Worm (Caenorhabditis elegans): ENCODE measurements around the gene Y113G7A.14.
A peak's percentile ranks its signal among the peaks of the same experiment; 100 is the strongest.

Y113G7A.14 gene

ce11 chrV:20162290-20163104, 24.2 kb upstream of the Y113G7A.14 start (continued):
- TF ChIP-seq sup-37 (GFP tag; optimal IDR thresholded peaks at IDR 0.05) (no peak), mef-2 (tag; optimal IDR thresholded peaks at IDR 0.05) (no peak), alr-1 (tag; optimal IDR thresholded peaks at IDR 0.05; ENCODE audit: borderline replicate concordance) (no peak), nhr-20 (tag; optimal IDR thresholded peaks at IDR 0.05) (no peak), elt-2 (tag; optimal IDR thresholded peaks at IDR 0.05) (peak; percentile 73), lsy-2 (tag; optimal IDR thresholded peaks at IDR 0.05) (no peak), hlh-4 (tag; optimal IDR thresholded peaks at IDR 0.05) (no peak), efl-3 (GFP tag; optimal IDR thresholded peaks at IDR 0.05) (no peak), sox-4 (tag; optimal IDR thresholded peaks at IDR 0.05) (no peak), nhr-19 (GFP tag; conservative IDR thresholded peaks at IDR 0.05) (no peak), pax-3 (tag; optimal IDR thresholded peaks at IDR 0.05) (no peak), nhr-90 (tag; optimal IDR thresholded peaks at IDR 0.05; ENCODE audit: poor library complexity) (no peak), xbp-1 (tag; optimal IDR thresholded peaks at IDR 0.05) (no peak)

- TF ChIP-seq mab-9 (GFP tag; IDR thresholded peaks at IDR 0.05) (no peak), ceh-90 (tag; optimal IDR thresholded peaks at IDR 0.05) (no peak), zip-4 (GFP tag; optimal IDR thresholded peaks at IDR 0.05) (no peak)
Measured at ce11 chrV:20161781-20162289, 23.6 kb upstream of the Y113G7A.14 start.

- TF ChIP-seq ceh-63 (GFP tag; optimal IDR thresholded peaks at IDR 0.05) = no peak
- TF ChIP-seq ztf-11 (tag; optimal IDR thresholded peaks at IDR 0.05) = no peak
- TF ChIP-seq elt-3 (tag; optimal IDR thresholded peaks at IDR 0.05) = no peak
- TF ChIP-seq lin-39 (tag; optimal IDR thresholded peaks at IDR 0.05) = no peak
- TF ChIP-seq fkh-10 (GFP tag; optimal IDR thresholded peaks at IDR 0.05) = no peak
- no peak for TF ChIP-seq sup-37 (GFP tag; optimal IDR thresholded peaks at IDR 0.05)
- no peak for TF ChIP-seq tbx-2 (tag; optimal IDR thresholded peaks at IDR 0.05)
- TF ChIP-seq nhr-84 (tag; optimal IDR thresholded peaks at IDR 0.05) = no peak
Measured at ce11 chrV:20158223-20158622, 20.0 kb upstream of the Y113G7A.14 start, which contains the start of gene F19B2.6. Gene F19B2.6, plus strand, starts transcription at chrV:20158523.

ce11 chrV:20151855-20152254, 13.6 kb upstream of the Y113G7A.14 start:
- TF ChIP-seq nhr-237 (tag; optimal IDR thresholded peaks at IDR 0.05) (no peak), ztf-4 (tag; optimal IDR thresholded peaks at IDR 0.05) (no peak), pag-3 (tag; optimal IDR thresholded peaks at IDR 0.05; ENCODE audit: borderline replicate concordance, insufficient read depth) (no peak), blmp-1 (tag; optimal IDR thresholded peaks at IDR 0.05) (no peak), pqm-1 (tag; optimal IDR thresholded peaks at IDR 0.05) (no peak), unc-30 (tag; optimal IDR thresholded peaks at IDR 0.05) (no peak), nhr-20 (tag; optimal IDR thresholded peaks at IDR 0.05) (no peak), C34B4.2 (tag; optimal IDR thresholded peaks at IDR 0.05) (no peak), zip-4 (GFP tag; optimal IDR thresholded peaks at IDR 0.05) (no peak), dpl-1 (GFP tag; optimal IDR thresholded peaks at IDR 0.05) (no peak), fkh-8 (tag; optimal IDR thresholded peaks at IDR 0.05) (no peak), hlh-4 (tag; optimal IDR thresholded peaks at IDR 0.05) (no peak), fkh-10 (GFP tag; optimal IDR thresholded peaks at IDR 0.05) (no peak), nhr-85 (tag) (no peak), aly-2 (tag; optimal IDR thresholded peaks at IDR 0.05) (no peak)

Measured in whole organism, L1 larva.